Fruit fly (Drosophila melanogaster) whole organism, embryonic: Measurements from ENCODE around the gene CG14647.

Experiments used
- Bteb2 ChIP-seq: fragments of 200-800 bp; sonication (Bioruptor generic); optimal IDR thresholded peaks from 2 replicates; lab custom pipeline; 2016; ENCODE audit warnings: missing biosample characterization, missing genetic modification characterization
- CG11093 ChIP-seq: fragments of 200-800 bp; sonication (Bioruptor generic); IDR thresholded peaks from 3 replicates; pipeline ENCODE4 v1.3.6; 2022; ENCODE audit warnings: missing biosample characterization, missing genetic modification characterization
- CG11723 ChIP-seq: fragments of 200-800 bp; sonication (Bioruptor generic); optimal IDR thresholded peaks from 2 replicates; lab custom pipeline; 2017; ENCODE audit warnings: missing biosample characterization, mild to moderate bottlenecking, missing genetic modification characterization
- CG12769 ChIP-seq: fragments of 200-800 bp; sonication (Bioruptor generic); optimal IDR thresholded peaks from 2 replicates; lab custom pipeline; 2019; ENCODE audit warnings: missing biosample characterization, mild to moderate bottlenecking, missing genetic modification characterization, moderate library complexity
- CG13624 ChIP-seq: fragments of 200-800 bp; sonication (Bioruptor generic); optimal IDR thresholded peaks from 2 replicates; lab custom pipeline; 2016; ENCODE audit warnings: missing biosample characterization, missing genetic modification characterization
- CG14710 ChIP-seq: fragments of 200-800 bp; sonication (Bioruptor generic); optimal IDR thresholded peaks from 3 replicates; lab custom pipeline; 2019; ENCODE audit warnings: missing biosample characterization, mild to moderate bottlenecking, missing genetic modification characterization, moderate library complexity
- CG15514 ChIP-seq: fragments of 200-800 bp; sonication (Bioruptor generic); optimal IDR thresholded peaks from 3 replicates; lab custom pipeline; 2017; ENCODE audit warnings: missing biosample characterization, missing genetic modification characterization, mild to moderate bottlenecking, moderate library complexity, missing genetic modification reagents
- CG18476 ChIP-seq: fragments of 200-800 bp; sonication (Bioruptor generic); optimal IDR thresholded peaks from 2 replicates; lab custom pipeline; 2016; ENCODE audit warnings: missing biosample characterization, mild to moderate bottlenecking, missing genetic modification characterization
- CG4730 ChIP-seq: fragments of 200-800 bp; sonication (Bioruptor generic); IDR thresholded peaks from 2 replicates; pipeline ENCODE4 v1.3.6; 2022; ENCODE audit warnings: missing biosample characterization, missing genetic modification characterization
- CG6175 ChIP-seq: fragments of 200-800 bp; sonication (Bioruptor generic); IDR thresholded peaks from 3 replicates; pipeline ENCODE4 v1.3.6; 2022; ENCODE audit warnings: missing biosample characterization, missing genetic modification characterization
- CG6813 ChIP-seq: fragments of 200-800 bp; sonication (Bioruptor generic); optimal IDR thresholded peaks from 2 replicates; lab custom pipeline; 2017; ENCODE audit warnings: missing biosample characterization, missing genetic modification characterization, mild to moderate bottlenecking, moderate library complexity, missing genetic modification reagents
- CG8290 ChIP-seq, 3 experiments: fragments of 200-800 bp; sonication (Bioruptor generic); optimal IDR thresholded peaks; 2 replicates each; lab custom pipeline; 2016 to 2019; ENCODE audit warnings: missing biosample characterization in 3 of 3, missing genetic modification characterization in 3 of 3, mild to moderate bottlenecking in 2 of 3, moderate library complexity in 1 of 3
- D ChIP-seq, 2 experiments: fragments of 200-800 bp in 1 of 2; fragments of >200 bp in 1 of 2; sonication (Bioruptor generic) in 1 of 2; optimal IDR thresholded peaks; 2 replicates in 1 of 2; 3 replicates in 1 of 2; lab custom pipeline; 2017; ENCODE audit warnings: mild to moderate bottlenecking in 1 of 2, missing biosample characterization in 1 of 2, missing genetic modification characterization in 1 of 2, missing genetic modification reagents in 1 of 2
- Dad ChIP-seq: fragments of 200-800 bp; sonication (Bioruptor generic); optimal IDR thresholded peaks from 3 replicates; lab custom pipeline; 2016; ENCODE audit warnings: missing biosample characterization, missing genetic modification characterization
- Dek ChIP-seq: fragments of 200-800 bp; sonication (Bioruptor generic); optimal IDR thresholded peaks from 3 replicates; lab custom pipeline; 2019; ENCODE audit warnings: missing biosample characterization, mild to moderate bottlenecking, missing genetic modification characterization, moderate library complexity
- Dll ChIP-seq: fragments of 200-800 bp; sonication (Bioruptor generic); IDR thresholded peaks from 4 replicates; pipeline ENCODE4 v1.3.6; 2022; ENCODE audit warnings: missing biosample characterization, missing genetic modification characterization; ENCODE audit not compliant: partially characterized antibody
- E2f2 ChIP-seq: fragments of 200-800 bp; sonication (Bioruptor generic); IDR thresholded peaks from 2 replicates; pipeline ENCODE4 v1.3.6; 2022; ENCODE audit warnings: missing biosample characterization, missing genetic modification characterization
- Gsc ChIP-seq: fragments of 200-800 bp; sonication (Bioruptor generic); IDR thresholded peaks from 2 replicates; pipeline ENCODE4 v1.3.6; 2022; ENCODE audit warnings: missing biosample characterization, missing genetic modification characterization
- HHEX ChIP-seq: fragments of 200-800 bp; sonication (Bioruptor generic); optimal IDR thresholded peaks from 3 replicates; lab custom pipeline; 2017; ENCODE audit warnings: missing biosample characterization, mild to moderate bottlenecking, missing genetic modification characterization, missing genetic modification reagents
- HmgZ ChIP-seq: fragments of 200-800 bp; sonication (Bioruptor generic); optimal IDR thresholded peaks from 2 replicates; lab custom pipeline; 2018; ENCODE audit warnings: missing biosample characterization, mild to moderate bottlenecking, missing genetic modification characterization
- Hmr ChIP-seq: fragments of 200-800 bp; sonication (Bioruptor generic); optimal IDR thresholded peaks from 3 replicates; lab custom pipeline; 2017; ENCODE audit warnings: mild to moderate bottlenecking, missing biosample characterization, missing genetic modification reagents, missing genetic modification characterization
- Nf-YC ChIP-seq: fragments of 200-800 bp; optimal IDR thresholded peaks from 3 replicates; lab custom pipeline; 2019; ENCODE audit warnings: missing biosample characterization, mild to moderate bottlenecking, missing genetic modification characterization, moderate library complexity
- Oli ChIP-seq: fragments of 200-800 bp; sonication (Bioruptor generic); optimal IDR thresholded peaks from 2 replicates; lab custom pipeline; 2018; ENCODE audit warnings: missing biosample characterization, mild to moderate bottlenecking, missing genetic modification characterization, moderate library complexity
- Sox102F ChIP-seq: fragments of 200-800 bp; sonication (Bioruptor generic); optimal IDR thresholded peaks from 2 replicates; lab custom pipeline; 2018; ENCODE audit warnings: missing biosample characterization, mild to moderate bottlenecking, missing genetic modification characterization, moderate library complexity
- Sry-β ChIP-seq: fragments of 200-800 bp; sonication (Bioruptor generic); optimal IDR thresholded peaks from 2 replicates; lab custom pipeline; 2018; ENCODE audit warnings: missing biosample characterization, mild to moderate bottlenecking, missing genetic modification characterization, moderate library complexity
- Vsx1 ChIP-seq: fragments of 200-800 bp; sonication (Bioruptor generic); optimal IDR thresholded peaks from 2 replicates; lab custom pipeline; 2017; ENCODE audit warnings: missing biosample characterization, mild to moderate bottlenecking, missing genetic modification characterization, missing genetic modification reagents
- cg ChIP-seq: fragments of 200-800 bp; sonication (Bioruptor generic); optimal IDR thresholded peaks from 3 replicates; lab custom pipeline; 2019; ENCODE audit warnings: missing biosample characterization, mild to moderate bottlenecking, missing genetic modification characterization, moderate library complexity
- chinmo ChIP-seq: fragments of 200-800 bp; sonication (Bioruptor generic); IDR thresholded peaks from 4 replicates; pipeline ENCODE4 v1.3.6; 2022; ENCODE audit warnings: missing biosample characterization, missing genetic modification characterization; ENCODE audit not compliant: partially characterized antibody
- da ChIP-seq: fragments of 200-800 bp; sonication (Bioruptor generic); optimal IDR thresholded peaks from 2 replicates; lab custom pipeline; 2016; ENCODE audit warnings: missing biosample characterization, missing genetic modification characterization
- dati ChIP-seq: fragments of 200-800 bp; sonication (Bioruptor generic); IDR thresholded peaks from 2 replicates; pipeline ENCODE4 v1.3.6; 2022; ENCODE audit warnings: missing biosample characterization, missing genetic modification characterization
- emc ChIP-seq: fragments of 200-800 bp; sonication (Bioruptor generic); optimal IDR thresholded peaks from 2 replicates; lab custom pipeline; 2016; ENCODE audit warnings: missing biosample characterization, missing genetic modification characterization
- fd3F ChIP-seq: fragments of 200-800 bp; sonication (Bioruptor generic); optimal IDR thresholded peaks from 2 replicates; lab custom pipeline; 2018; ENCODE audit warnings: missing biosample characterization, mild to moderate bottlenecking, missing genetic modification characterization, moderate library complexity
- fd64A ChIP-seq: fragments of 200-800 bp; sonication (Bioruptor generic); optimal IDR thresholded peaks from 3 replicates; lab custom pipeline; 2018; ENCODE audit warnings: missing biosample characterization, mild to moderate bottlenecking, missing genetic modification characterization
- ftz-f1 ChIP-seq: fragments of 200-800 bp; sonication (Bioruptor generic); optimal IDR thresholded peaks from 2 replicates; lab custom pipeline; 2016; ENCODE audit warnings: missing biosample characterization, missing genetic modification characterization
- gcm ChIP-seq: fragments of 200-800 bp; sonication (Bioruptor generic); optimal IDR thresholded peaks from 2 replicates; lab custom pipeline; 2019; ENCODE audit warnings: missing biosample characterization, mild to moderate bottlenecking, missing genetic modification characterization, moderate library complexity
- gcm2 ChIP-seq: fragments of 200-800 bp; sonication (Bioruptor generic); optimal IDR thresholded peaks from 2 replicates; lab custom pipeline; 2016; ENCODE audit warnings: missing biosample characterization, missing genetic modification characterization
- lmd ChIP-seq: fragments of 200-800 bp; sonication (Bioruptor generic); IDR thresholded peaks from 2 replicates; pipeline ENCODE4 v1.3.6; 2022; ENCODE audit warnings: missing biosample characterization, missing genetic modification characterization
- mirr ChIP-seq: fragments of 200-800 bp; sonication (Bioruptor generic); optimal IDR thresholded peaks from 3 replicates; lab custom pipeline; 2018; ENCODE audit warnings: missing biosample characterization, mild to moderate bottlenecking, missing genetic modification characterization
- oc ChIP-seq: fragments of 200-800 bp; sonication (Bioruptor generic); optimal IDR thresholded peaks from 2 replicates; lab custom pipeline; 2018; ENCODE audit warnings: missing biosample characterization, mild to moderate bottlenecking, missing genetic modification characterization, moderate library complexity
- p53 ChIP-seq: fragments of 200-800 bp; sonication (Bioruptor generic); optimal IDR thresholded peaks from 2 replicates; lab custom pipeline; 2016; ENCODE audit warnings: missing biosample characterization, missing genetic modification characterization
- phol ChIP-seq: fragments of 200-800 bp; sonication (Bioruptor generic); optimal IDR thresholded peaks from 3 replicates; lab custom pipeline; 2018; ENCODE audit warnings: missing biosample characterization, mild to moderate bottlenecking, missing genetic modification characterization, moderate library complexity
- repo ChIP-seq: fragments of 200-800 bp; sonication (Bioruptor generic); optimal IDR thresholded peaks from 2 replicates; lab custom pipeline; 2016; ENCODE audit warnings: missing biosample characterization, missing genetic modification characterization
- run ChIP-seq: fragments of 200-800 bp; sonication (Bioruptor generic); optimal IDR thresholded peaks from 3 replicates; lab custom pipeline; 2018; ENCODE audit warnings: missing biosample characterization, mild to moderate bottlenecking, missing genetic modification characterization
- sc ChIP-seq, 3 experiments: fragments of >200 bp in 2 of 3; fragments of 200-800 bp in 1 of 3; sonication (Bioruptor generic) in 1 of 3; optimal IDR thresholded peaks; 2 replicates in 2 of 3; 3 replicates in 1 of 3; lab custom pipeline; 2017; ENCODE audit warnings: mild to moderate bottlenecking in 1 of 3, missing biosample characterization in 1 of 3, missing genetic modification characterization in 1 of 3, missing genetic modification reagents in 1 of 3
- slbo ChIP-seq: fragments of 200-800 bp; sonication (Bioruptor generic); IDR thresholded peaks from 2 replicates; pipeline ENCODE4 v1.3.6; 2022; ENCODE audit warnings: missing biosample characterization, missing genetic modification characterization
- tx ChIP-seq: fragments of 200-800 bp; sonication (Bioruptor generic); optimal IDR thresholded peaks from 2 replicates; lab custom pipeline; 2016; ENCODE audit warnings: missing biosample characterization, missing genetic modification characterization
- usp ChIP-seq: fragments of >200 bp; optimal IDR thresholded peaks from 2 replicates; lab custom pipeline; 2017; ENCODE audit warnings: missing biosample characterization, missing genetic modification characterization

The CG14647 gene

DNA sequence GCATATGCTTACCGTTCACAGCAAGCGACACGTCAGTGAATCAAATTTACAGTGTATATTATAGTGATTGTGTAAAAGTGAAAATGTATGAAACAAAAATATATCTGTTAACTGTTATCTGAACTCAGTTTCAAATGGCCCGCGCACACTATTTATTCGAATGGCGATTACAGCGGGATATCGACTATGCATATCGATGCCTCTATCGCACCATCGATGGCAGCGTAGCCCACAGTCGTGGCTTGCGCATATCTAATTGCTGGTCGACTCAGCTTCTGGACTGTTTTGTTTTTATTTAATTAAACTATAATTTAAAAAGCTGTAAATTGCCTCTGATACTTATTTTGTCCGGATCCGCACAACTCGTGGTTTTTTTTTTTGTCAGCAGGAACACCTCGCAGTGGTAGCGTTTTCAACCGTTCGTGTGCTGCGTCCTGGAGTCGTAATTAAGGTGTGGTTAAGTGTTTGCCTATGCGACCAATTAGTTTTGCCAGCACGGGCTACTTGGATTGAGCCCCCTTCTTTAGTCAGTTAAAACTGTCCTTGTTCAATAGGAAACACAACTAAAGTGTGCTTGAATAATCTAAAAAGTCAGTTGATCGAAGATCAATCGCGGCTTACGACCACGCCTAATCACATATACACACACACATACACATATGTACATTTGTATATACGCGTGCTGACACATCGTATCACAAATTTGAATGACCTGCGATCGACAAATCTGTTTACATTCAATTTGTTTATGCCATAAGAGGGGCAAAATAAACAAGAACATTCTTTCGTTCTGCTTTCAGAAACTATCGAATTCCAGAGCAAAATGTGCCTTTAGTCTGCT lies 19.0 kb upstream of the CG14647 start, which contains the start of gene Cont (continued):
- TF ChIP-seq Hmr (GFP tag; lab: Kevin White, UChicago) (no peak), oc (tag; lab: Kevin White, UChicago) (no peak), lmd (GFP tag; lab: Robert Waterston, UW) (0 out of 2 replicates have a peak, but pooled peaks have one; percentile 7), cg (GFP tag; lab: Kevin White, UChicago) (peak; percentile 76), tx (no peak), Sry-β (GFP tag; lab: Kevin White, UChicago) (no peak), sc (optimal IDR thresholded peaks at IDR 0.05; lab: Kevin White, UChicago) (no peak), sc (GFP tag; optimal IDR thresholded peaks at IDR 0.05; lab: Kevin White, UChicago) (no peak), CG18476 (GFP tag; lab: Kevin White, UChicago) (peak; percentile 9), mirr (GFP tag; lab: Kevin White, UChicago) (no peak), CG11093 (no peak), CG13624 (GFP tag; lab: Kevin White, UChicago) (peak; percentile 59), phol (tag; lab: Kevin White, UChicago) (peak; percentile 68), CG11723 (GFP tag; lab: Kevin White, UChicago) (no peak), CG14710 (tag; lab: Kevin White, UChicago) (peak; percentile 46), Bteb2 (GFP tag; lab: Kevin White, UChicago) (no peak), p53 (GFP tag; lab: Kevin White, UChicago) (no peak), Nf-YC (tag; lab: Kevin White, UChicago) (peak; percentile 0), Dad (no peak), fd64A (no peak), gcm (GFP tag; lab: Kevin White, UChicago) (no peak), run (tag; lab: Kevin White, UChicago) (no peak), CG12769 (no peak), HHEX (GFP tag; lab: Kevin White, UChicago) (no peak), dati (no peak), repo (GFP tag; lab: Kevin White, UChicago) (no peak), Gsc (GFP tag; lab: Robert Waterston, UW) (no peak), CG6175 (no peak), da (GFP tag; lab: Kevin White, UChicago) (no peak), Vsx1 (GFP tag; lab: Kevin White, UChicago) (no peak), Dll (GFP tag; lab: Robert Waterston, UW) (peak; percentile 91), Sox102F (GFP tag; lab: Kevin White, UChicago) (no peak), gcm2 (no peak), HmgZ (tag; lab: Kevin White, UChicago) (peak; percentile 58), CG15514 (GFP tag; lab: Kevin White, UChicago) (peak; percentile 68), E2f2 (GFP tag; lab: Robert Waterston, UW) (peak; percentile 98), Dek (no peak), CG4730 (GFP tag; lab: Robert Waterston, UW) (0 out of 2 replicates have a peak, but pooled peaks have one; percentile 8), chinmo (GFP tag; lab: Robert Waterston, UW) (peak; percentile 90; the same call in 2 of the 4 replicates), emc (GFP tag; lab: Kevin White, UChicago) (no peak), usp (GFP tag; lab: Kevin White, UChicago) (no peak), slbo (GFP tag; lab: Robert Waterston, UW) (no peak), D (optimal IDR thresholded peaks at IDR 0.05; lab: Kevin White, UChicago) (no peak), D (GFP tag; optimal IDR thresholded peaks at IDR 0.05; lab: Kevin White, UChicago) (no peak), Oli (no peak), CG8290 (GFP tag; optimal IDR thresholded peaks at IDR 0.05; lab: Kevin White, UChicago) (no peak), CG8290 (tag; optimal IDR thresholded peaks at IDR 0.05; lab: Kevin White, UChicago) (peak in 1 of 2 experiments; percentile 71), CG6813 (GFP tag; lab: Kevin White, UChicago) (no peak), ftz-f1 (GFP tag; lab: Kevin White, UChicago) (no peak), fd3F (GFP tag; lab: Kevin White, UChicago) (no peak)
